Worm (Caenorhabditis elegans) whole organism, young adult: ENCODE data around the gene F56F11.2.

Experiments
- attf-5 ChIP-seq: fragments of 200-800 bp; sonication (Bioruptor generic); optimal IDR thresholded peaks from 2 replicates; lab custom pipeline; 2018; ENCODE audit warnings: mild to moderate bottlenecking, missing genetic modification characterization, missing compliant biosample characterization
- fkh-3 ChIP-seq: sonication (generic microtip); optimal IDR thresholded peaks from 2 replicates; lab custom pipeline; 2016; ENCODE audit warnings: mild to moderate bottlenecking, missing genetic modification characterization, missing compliant biosample characterization
- sea-2 ChIP-seq: fragments of 200-800 bp; sonication (Bioruptor generic); IDR thresholded peaks from 2 replicates; pipeline ENCODE4 v1.3.6; 2022; ENCODE audit warnings: missing genetic modification characterization, missing compliant biosample characterization
- unc-130 ChIP-seq: sonication (generic microtip); optimal IDR thresholded peaks from 2 replicates; lab custom pipeline; 2016; ENCODE audit warnings: missing genetic modification reagents, missing genetic modification characterization, missing compliant biosample characterization

DNA sequence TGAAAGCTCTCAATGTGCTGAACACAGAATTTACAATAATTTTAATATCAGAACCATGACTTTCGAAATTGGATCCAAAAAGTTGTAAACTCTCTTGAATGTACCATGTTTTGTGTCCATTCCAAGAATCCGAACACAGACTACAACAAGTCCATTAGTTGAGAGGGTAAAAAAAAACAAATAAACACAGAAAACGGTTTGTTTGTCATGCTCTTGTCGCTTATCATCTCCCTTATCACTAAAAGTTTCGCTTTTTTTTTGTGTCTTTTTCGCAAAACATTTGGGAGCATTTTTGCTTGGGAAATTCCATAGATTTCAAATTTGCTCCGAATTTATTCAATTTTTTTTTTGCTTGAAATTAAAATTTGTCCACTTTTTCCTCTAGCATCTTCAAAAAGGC, 12.6 kb upstream of the F56F11.2 start:
- TF ChIP-seq fkh-3 (tag; lab: Kevin White, UChicago) (no peak), sea-2 (GFP tag; lab: Robert Waterston, UW) (no peak), unc-130 (GFP tag; lab: Kevin White, UChicago) (no peak), attf-5 (no peak)
